Fruit fly (Drosophila melanogaster) Kc167 (cell line): ENCODE results near the gene CG11050.

Experiments
- Myc ChIP-seq: fragments of >200 bp; optimal IDR thresholded peaks from 2 replicates; lab custom pipeline; 2017; ENCODE audit warnings: missing external identifiers
- Sin3A ChIP-seq: fragments of >200 bp; optimal IDR thresholded peaks from 2 replicates; lab custom pipeline; 2018; ENCODE audit warnings: missing external identifiers
- h ChIP-seq: fragments of >200 bp; optimal IDR thresholded peaks from 3 replicates; lab custom pipeline; 2018; ENCODE audit warnings: missing external identifiers
- insv ChIP-seq: fragments of >200 bp; optimal IDR thresholded peaks from 3 replicates; lab custom pipeline; 2018; ENCODE audit warnings: missing external identifiers
- psq ChIP-seq: fragments of >200 bp; optimal IDR thresholded peaks from 2 replicates; lab custom pipeline; 2017; ENCODE audit warnings: missing external identifiers
- ttk ChIP-seq: sonication (Bioruptor generic); optimal IDR thresholded peaks from 2 replicates; lab custom pipeline; 2017; ENCODE audit warnings: missing external identifiers

CG11050 gene

DNA sequence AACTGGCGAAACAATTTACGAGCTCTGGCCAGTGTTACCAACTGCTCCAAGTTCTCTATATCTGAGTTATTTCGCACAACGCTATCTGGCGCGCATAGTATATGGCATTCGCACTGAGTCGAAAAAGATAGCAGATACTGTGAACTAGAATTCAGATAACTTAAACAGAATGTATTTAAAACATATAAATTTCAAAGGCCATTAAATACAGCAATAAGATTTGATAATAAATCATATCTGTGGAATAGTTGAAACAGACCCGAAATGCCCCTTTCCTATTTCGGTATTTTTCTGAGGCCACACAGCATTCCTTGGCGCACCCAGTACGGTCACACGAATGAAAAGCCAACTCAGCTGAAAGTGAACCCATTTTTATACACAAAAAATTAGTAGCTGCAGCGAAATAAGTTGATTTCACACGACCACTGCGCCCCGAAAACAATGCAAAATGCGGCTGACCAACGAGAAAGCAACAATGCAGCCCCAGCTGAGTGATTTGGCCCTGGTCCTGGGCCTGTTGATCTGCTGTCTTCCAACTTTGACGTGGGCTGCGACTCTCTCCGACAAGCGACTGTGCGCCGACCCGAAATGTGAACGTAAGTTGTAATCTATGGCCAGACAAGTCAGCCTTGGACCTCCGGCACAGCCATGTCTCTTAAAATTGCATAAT, 38.4 kb downstream of the CG11050 start, which contains the start of the genes CG31635 and Tango1:
TSS of gene CG31635 (minus strand) at position 30 of the 670 bp plus-strand sequence.
TSS of gene Tango1 (plus strand) at position 304 of the 670 bp plus-strand sequence.
- TF ChIP-seq psq (lab: Kevin White, UChicago), result no peak

DNA sequence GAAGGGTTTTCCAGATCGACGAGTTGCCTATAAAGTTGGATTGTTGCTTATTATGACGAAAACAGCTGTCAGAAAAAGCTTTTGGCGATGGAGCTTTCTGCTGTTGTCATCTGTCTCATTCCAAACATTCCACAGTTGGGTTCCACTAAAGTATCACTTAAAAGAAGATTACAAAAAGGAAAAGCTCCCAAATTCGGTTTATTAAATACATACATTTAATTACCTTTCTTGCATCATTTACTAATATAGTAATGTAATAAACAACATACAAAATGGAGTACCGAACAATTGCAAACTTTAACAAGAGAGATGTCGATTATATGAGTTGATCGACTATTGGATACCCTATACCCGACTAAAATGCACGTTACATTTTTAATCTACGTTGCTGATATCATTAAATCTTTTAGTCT, 45.5 kb downstream of the CG11050 start, which contains the start of gene CG31633:
TSS of gene CG31633 (minus strand) at position 58 of the 413 bp plus-strand sequence.
- TF ChIP-seq ttk (lab: Kevin White, UChicago) (no peak), Myc (lab: Kevin White, UChicago) (no peak), Sin3A (lab: Kevin White, UChicago) (no peak), psq (lab: Kevin White, UChicago) (no peak), insv (lab: Kevin White, UChicago) (no peak), h (no peak)

DNA sequence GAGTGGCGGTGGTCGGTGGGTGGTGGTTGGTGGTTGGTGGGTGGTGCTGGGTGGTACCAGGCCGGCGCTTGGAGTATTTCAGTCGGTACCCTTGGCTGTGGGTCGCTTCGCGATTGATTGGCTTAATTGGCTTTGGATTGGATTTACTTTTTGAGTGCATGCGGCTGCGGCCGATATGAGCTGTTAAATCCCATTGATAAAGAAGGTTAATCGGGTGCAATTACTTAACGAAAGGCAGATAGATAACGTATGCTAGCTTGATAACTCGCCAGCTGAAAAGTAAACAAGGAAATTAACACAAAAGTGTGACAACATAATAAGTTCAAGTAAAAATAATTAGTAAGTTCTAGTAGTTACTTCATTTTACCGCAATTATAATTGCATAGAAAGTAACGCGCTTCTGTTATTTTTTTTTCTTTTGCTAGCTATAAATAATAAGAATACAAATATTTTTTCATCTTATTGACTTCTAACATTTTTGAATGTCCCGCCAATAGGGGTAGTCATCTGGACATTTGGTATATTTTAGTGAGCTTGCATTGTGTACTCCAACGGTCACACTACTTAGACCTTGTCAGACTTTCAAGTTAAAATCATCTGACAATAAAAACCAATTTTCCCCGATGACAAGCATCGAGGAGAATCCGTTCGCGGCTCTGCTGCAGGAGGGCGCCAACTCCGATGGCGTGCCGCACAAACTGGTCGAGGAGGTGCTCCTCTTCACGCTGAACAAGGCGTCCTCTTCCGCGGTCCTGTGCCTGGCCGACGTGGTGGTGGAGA, 47.3 kb downstream of the CG11050 start, which contains the start of the genes CG31636 and Ube4A:
TSS of gene CG31636 (minus strand) at position 184 of the 780 bp plus-strand sequence.
TSS of gene Ube4A (plus strand) at position 549 of the 780 bp plus-strand sequence.
- no peak for TF ChIP-seq Myc (lab: Kevin White, UChicago)
- no peak for TF ChIP-seq h
- TF ChIP-seq Sin3A (lab: Kevin White, UChicago), result no peak
- no peak for TF ChIP-seq ttk (lab: Kevin White, UChicago)
- no peak for TF ChIP-seq psq (lab: Kevin White, UChicago)
- TF ChIP-seq insv (lab: Kevin White, UChicago), result no peak

DNA sequence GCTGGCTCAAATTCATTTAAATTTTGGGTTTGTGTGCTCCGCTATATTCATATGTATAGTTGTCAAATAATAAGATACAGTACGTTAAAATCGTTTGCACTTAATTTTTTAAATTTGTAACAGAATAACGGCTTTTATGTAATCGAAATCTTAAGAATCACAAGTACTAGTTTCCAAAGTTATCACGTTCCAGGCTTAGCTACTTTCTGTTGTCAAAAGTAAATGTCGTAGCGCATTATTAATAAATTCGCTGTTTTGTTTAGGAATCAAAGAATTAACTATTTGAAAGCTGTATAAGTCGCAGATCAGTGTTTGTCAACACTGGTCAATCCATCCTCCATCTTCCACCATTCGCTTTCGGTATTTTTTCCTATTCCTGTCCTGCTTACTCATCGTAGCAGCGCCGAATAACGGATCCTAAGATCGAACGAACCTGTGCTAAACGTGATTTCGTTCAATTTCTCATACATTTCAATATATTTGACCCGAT, 52.8 kb downstream of the CG11050 start, which contains the start of the genes CG13771, CG34310 and cup:
TSS of gene CG13771 (minus strand) at position 51 of the 490 bp plus-strand sequence.
TSS of gene CG34310 (plus strand) at position 103 of the 490 bp plus-strand sequence.
TSS of gene cup (plus strand) at position 103 of the 490 bp plus-strand sequence.
- no peak for TF ChIP-seq Myc (lab: Kevin White, UChicago)
- TF ChIP-seq psq (lab: Kevin White, UChicago), result no peak
- TF ChIP-seq Sin3A (lab: Kevin White, UChicago), result no peak
